Fruit fly (Drosophila melanogaster) whole organism, pupa: Measurements from ENCODE around the gene aay.

Experiments used
- CG10348 ChIP-seq: fragments of 200-800 bp; sonication (Bioruptor generic); IDR thresholded peaks from 2 replicates; pipeline ENCODE4 v1.3.6; 2022; ENCODE audit warnings: missing biosample characterization, missing genetic modification characterization
- CG14655 ChIP-seq: fragments of 200-800 bp; sonication (Bioruptor generic); optimal IDR thresholded peaks from 3 replicates; lab custom pipeline; 2017; ENCODE audit warnings: mild to moderate bottlenecking, missing biosample characterization, missing genetic modification reagents, missing genetic modification characterization
- CG34367 ChIP-seq: fragments of 200-800 bp; sonication (Bioruptor generic); optimal IDR thresholded peaks from 2 replicates; lab custom pipeline; 2018; ENCODE audit warnings: missing biosample characterization, mild to moderate bottlenecking, missing genetic modification characterization
- CG4496 ChIP-seq: fragments of 200-800 bp; sonication (Bioruptor generic); IDR thresholded peaks from 3 replicates; pipeline ENCODE4 v1.3.6; 2022; ENCODE audit warnings: missing biosample characterization, missing genetic modification characterization
- CG8159 ChIP-seq: fragments of 200-800 bp; sonication (Bioruptor generic); optimal IDR thresholded peaks from 3 replicates; lab custom pipeline; 2018; ENCODE audit warnings: missing biosample characterization, mild to moderate bottlenecking, missing genetic modification characterization, moderate library complexity
- EcR ChIP-seq: fragments of 200-800 bp; sonication (Bioruptor generic); optimal IDR thresholded peaks from 3 replicates; lab custom pipeline; 2019; ENCODE audit warnings: missing biosample characterization, missing genetic modification characterization, mild to moderate bottlenecking, moderate library complexity, missing genetic modification reagents
- Snoo ChIP-seq: fragments of 200-800 bp; sonication (Bioruptor generic); optimal IDR thresholded peaks from 3 replicates; lab custom pipeline; 2017; ENCODE audit warnings: missing biosample characterization, mild to moderate bottlenecking, missing genetic modification characterization, inconsistent platforms
- rn ChIP-seq: fragments of 200-800 bp; sonication (Bioruptor generic); IDR thresholded peaks from 2 replicates; pipeline ENCODE4 v1.3.6; 2022; ENCODE audit warnings: missing biosample characterization, missing genetic modification characterization

DNA sequence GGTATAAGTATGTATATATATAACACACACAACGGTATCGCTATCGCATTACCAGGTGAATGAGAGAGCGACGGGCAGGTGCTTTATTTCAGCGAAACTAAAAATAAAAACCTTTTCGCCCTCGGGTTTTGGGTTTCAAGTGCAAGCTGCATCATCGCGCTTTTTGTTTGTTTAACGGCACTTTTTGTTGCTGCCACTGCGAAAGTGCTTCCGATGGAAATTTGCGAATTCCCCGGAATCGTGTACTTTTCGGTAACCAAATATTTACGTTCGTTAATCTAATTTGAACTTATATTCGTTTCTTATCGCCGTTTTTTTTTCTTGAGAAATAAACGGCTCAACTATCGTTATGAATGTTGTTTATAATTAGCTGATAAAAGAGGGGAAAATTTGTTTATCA is 27.0 kb upstream of the aay start:
- TF ChIP-seq Snoo, result no peak
- TF ChIP-seq CG10348, result no peak
- no peak for TF ChIP-seq CG8159 (tag; lab: Kevin White, UChicago)
- no peak for TF ChIP-seq CG34367 (tag; lab: Kevin White, UChicago)
- TF ChIP-seq EcR (GFP tag; lab: Kevin White, UChicago), result no peak
- TF ChIP-seq CG14655 (GFP tag; lab: Kevin White, UChicago), result no peak
- no peak for TF ChIP-seq rn (GFP tag; lab: Robert Waterston, UW)
- no peak for TF ChIP-seq CG4496 (GFP tag; lab: Robert Waterston, UW)
